Worm (Caenorhabditis elegans): ENCODE measurements around the gene cyn-9.

- TF ChIP-seq W03F9.2 (tag; optimal IDR thresholded peaks at IDR 0.05) (no peak), dao-5 (tag; optimal IDR thresholded peaks at IDR 0.05) (no peak)
Observed at ce11 chrIII:3734990-3735389, 35.5 kb upstream of the cyn-9 start, which contains the start of gene evl-18.

Data from whole organism, L4/young adult.